Fruit fly (Drosophila melanogaster) whole organism, embryonic: Measurements from ENCODE around the gene Uro.

Source experiments
- B-H2 ChIP-seq: fragments of 200-800 bp; sonication (Bioruptor generic); optimal IDR thresholded peaks from 2 replicates; lab custom pipeline; 2018; ENCODE audit warnings: missing biosample characterization, mild to moderate bottlenecking, missing genetic modification characterization
- CG10267 ChIP-seq: fragments of 200-800 bp; sonication (Bioruptor generic); optimal IDR thresholded peaks from 2 replicates; lab custom pipeline; 2018; ENCODE audit warnings: missing biosample characterization, mild to moderate bottlenecking, missing genetic modification characterization, moderate library complexity
- CG11093 ChIP-seq: fragments of 200-800 bp; sonication (Bioruptor generic); IDR thresholded peaks from 3 replicates; pipeline ENCODE4 v1.3.6; 2022; ENCODE audit warnings: missing biosample characterization, missing genetic modification characterization
- CG11247 ChIP-seq: fragments of 200-800 bp; sonication (Bioruptor generic); IDR thresholded peaks from 2 replicates; pipeline ENCODE4 v1.3.6; 2022; ENCODE audit warnings: missing biosample characterization, missing genetic modification characterization
- CG11504 ChIP-seq: fragments of 200-800 bp; sonication (Bioruptor generic); optimal IDR thresholded peaks from 3 replicates; lab custom pipeline; 2019; ENCODE audit warnings: missing biosample characterization, mild to moderate bottlenecking, missing genetic modification characterization, moderate library complexity
- CG12942 ChIP-seq: fragments of 200-800 bp; sonication (Bioruptor generic); optimal IDR thresholded peaks from 3 replicates; lab custom pipeline; 2016; ENCODE audit warnings: missing biosample characterization, missing genetic modification characterization
- CG13287 ChIP-seq: fragments of 200-800 bp; sonication (Bioruptor generic); IDR thresholded peaks from 2 replicates; pipeline ENCODE4 v1.3.6; 2022; ENCODE audit warnings: missing biosample characterization, missing genetic modification characterization; ENCODE audit not compliant: partially characterized antibody
- CG13624 ChIP-seq: fragments of 200-800 bp; sonication (Bioruptor generic); optimal IDR thresholded peaks from 2 replicates; lab custom pipeline; 2016; ENCODE audit warnings: missing biosample characterization, missing genetic modification characterization
- CG17186 ChIP-seq: fragments of 200-800 bp; sonication (Bioruptor generic); optimal IDR thresholded peaks from 3 replicates; lab custom pipeline; 2017; ENCODE audit warnings: missing biosample characterization, missing genetic modification reagents, missing genetic modification characterization
- CG17612 ChIP-seq: fragments of 200-800 bp; sonication (Bioruptor generic); IDR thresholded peaks from 2 replicates; pipeline ENCODE4 v1.3.6; 2022; ENCODE audit warnings: missing biosample characterization, missing genetic modification characterization
- CG1792 ChIP-seq: fragments of 200-800 bp; sonication (Bioruptor generic); optimal IDR thresholded peaks from 2 replicates; lab custom pipeline; 2016; ENCODE audit warnings: missing biosample characterization, missing genetic modification characterization
- CG18011 ChIP-seq: fragments of 200-800 bp; sonication (Bioruptor generic); optimal IDR thresholded peaks from 2 replicates; lab custom pipeline; 2017; ENCODE audit warnings: missing biosample characterization, missing genetic modification characterization, mild to moderate bottlenecking, moderate library complexity, missing genotype
- CG1832 ChIP-seq: fragments of 200-800 bp; sonication (Bioruptor generic); optimal IDR thresholded peaks from 2 replicates; lab custom pipeline; 2017; ENCODE audit warnings: missing biosample characterization, mild to moderate bottlenecking, missing genetic modification characterization, inconsistent platforms
- CG2199 ChIP-seq: fragments of 200-800 bp; sonication (Bioruptor generic); IDR thresholded peaks from 3 replicates; pipeline ENCODE4 v1.3.6; 2022; ENCODE audit warnings: missing biosample characterization, missing genetic modification characterization
- CG2202 ChIP-seq: fragments of 200-800 bp; sonication (Bioruptor generic); optimal IDR thresholded peaks from 2 replicates; lab custom pipeline; 2018; ENCODE audit warnings: missing biosample characterization, mild to moderate bottlenecking, missing genetic modification characterization
- CG30020 ChIP-seq: fragments of 200-800 bp; optimal IDR thresholded peaks from 2 replicates; lab custom pipeline; 2019; ENCODE audit warnings: missing biosample characterization, mild to moderate bottlenecking, missing genetic modification characterization, moderate library complexity
- CG34376 ChIP-seq: fragments of 200-800 bp; sonication (Bioruptor generic); optimal IDR thresholded peaks from 2 replicates; lab custom pipeline; 2018; ENCODE audit warnings: missing biosample characterization, mild to moderate bottlenecking, missing genetic modification characterization
- CG6175 ChIP-seq: fragments of 200-800 bp; sonication (Bioruptor generic); IDR thresholded peaks from 3 replicates; pipeline ENCODE4 v1.3.6; 2022; ENCODE audit warnings: missing biosample characterization, missing genetic modification characterization
- CG7271 ChIP-seq: fragments of 200-800 bp; sonication (Bioruptor generic); optimal IDR thresholded peaks from 2 replicates; lab custom pipeline; 2018; ENCODE audit warnings: missing biosample characterization, mild to moderate bottlenecking, missing genetic modification characterization, moderate library complexity
- CG7786 ChIP-seq: fragments of 200-800 bp; sonication (Bioruptor generic); optimal IDR thresholded peaks from 2 replicates; lab custom pipeline; 2016; ENCODE audit warnings: missing biosample characterization, missing genetic modification characterization
- CG8478 ChIP-seq: fragments of >200 bp; optimal IDR thresholded peaks from 2 replicates; lab custom pipeline; 2018
- CHES-1-like ChIP-seq: fragments of 200-800 bp; sonication (Bioruptor generic); optimal IDR thresholded peaks from 2 replicates; lab custom pipeline; 2016; ENCODE audit warnings: missing biosample characterization, missing genetic modification characterization
- Doc3 ChIP-seq: fragments of 200-800 bp; sonication (Bioruptor generic); IDR thresholded peaks from 3 replicates; pipeline ENCODE4 v1.3.6; 2022; ENCODE audit warnings: missing biosample characterization, missing genetic modification characterization; ENCODE audit not compliant: partially characterized antibody
- E2f2 ChIP-seq: fragments of 200-800 bp; sonication (Bioruptor generic); IDR thresholded peaks from 2 replicates; pipeline ENCODE4 v1.3.6; 2022; ENCODE audit warnings: missing biosample characterization, missing genetic modification characterization
- Ets65A ChIP-seq: fragments of 200-800 bp; sonication (Bioruptor generic); peaks from one replicate; lab custom pipeline; 2016; ENCODE audit warnings: missing biosample characterization, missing genetic modification characterization
- Fer2 ChIP-seq: fragments of 200-800 bp; sonication (Bioruptor generic); optimal IDR thresholded peaks from 2 replicates; lab custom pipeline; 2018; ENCODE audit warnings: missing biosample characterization, mild to moderate bottlenecking, missing genetic modification characterization, moderate library complexity
- GATAe ChIP-seq: fragments of 200-800 bp; sonication (Bioruptor generic); conservative IDR thresholded peaks from 2 replicates; pipeline ENCODE4 v1.3.6; 2022; ENCODE audit warnings: missing biosample characterization, missing genetic modification characterization
- Gug ChIP-seq: fragments of 200-800 bp; sonication (Bioruptor generic); IDR thresholded peaks from 4 replicates; pipeline ENCODE4 v1.3.6; 2022; ENCODE audit warnings: missing biosample characterization, missing genetic modification characterization
- HmgD ChIP-seq: fragments of 200-800 bp; sonication (Bioruptor generic); optimal IDR thresholded peaks from 3 replicates; lab custom pipeline; 2016; ENCODE audit warnings: missing biosample characterization, missing genetic modification characterization
- Lhr ChIP-seq: fragments of 200-800 bp; sonication (Bioruptor generic); optimal IDR thresholded peaks from 3 replicates; lab custom pipeline; 2017; ENCODE audit warnings: mild to moderate bottlenecking, missing biosample characterization, missing genetic modification reagents, missing genetic modification characterization
- Sin3A ChIP-seq: fragments of >200 bp; optimal IDR thresholded peaks from 2 replicates; lab custom pipeline; 2018
- ase ChIP-seq: fragments of 200-800 bp; sonication (Bioruptor generic); IDR thresholded peaks from 3 replicates; pipeline ENCODE4 v1.3.6; 2022; ENCODE audit warnings: missing biosample characterization, missing genetic modification characterization
- cato ChIP-seq: fragments of 200-800 bp; sonication (Bioruptor generic); optimal IDR thresholded peaks from 2 replicates; lab custom pipeline; 2016; ENCODE audit warnings: missing biosample characterization, missing genetic modification characterization, borderline replicate concordance
- chinmo ChIP-seq: fragments of 200-800 bp; sonication (Bioruptor generic); IDR thresholded peaks from 4 replicates; pipeline ENCODE4 v1.3.6; 2022; ENCODE audit warnings: missing biosample characterization, missing genetic modification characterization; ENCODE audit not compliant: partially characterized antibody
- crc ChIP-seq: fragments of 200-800 bp; sonication (Bioruptor generic); optimal IDR thresholded peaks from 2 replicates; lab custom pipeline; 2016; ENCODE audit warnings: missing biosample characterization, missing genetic modification characterization
- dati ChIP-seq: fragments of 200-800 bp; sonication (Bioruptor generic); IDR thresholded peaks from 2 replicates; pipeline ENCODE4 v1.3.6; 2022; ENCODE audit warnings: missing biosample characterization, missing genetic modification characterization
- dmrt99B ChIP-seq: fragments of 200-800 bp; sonication (Bioruptor generic); optimal IDR thresholded peaks from 2 replicates; lab custom pipeline; 2018; ENCODE audit warnings: missing biosample characterization, mild to moderate bottlenecking, missing genetic modification characterization, moderate library complexity
- dpn ChIP-seq, 2 experiments: fragments of 200-800 bp; sonication (Bioruptor generic); optimal IDR thresholded peaks; 3 replicates each; lab custom pipeline; 2016; ENCODE audit warnings: missing biosample characterization in 2 of 2, missing genetic modification characterization in 2 of 2
- dysf ChIP-seq: fragments of 200-800 bp; sonication (Bioruptor generic); IDR thresholded peaks from 3 replicates; pipeline ENCODE4 v1.3.6; 2022; ENCODE audit warnings: missing biosample characterization, missing genetic modification characterization
- emc ChIP-seq: fragments of 200-800 bp; sonication (Bioruptor generic); optimal IDR thresholded peaks from 2 replicates; lab custom pipeline; 2016; ENCODE audit warnings: missing biosample characterization, missing genetic modification characterization
- fd96Cb ChIP-seq: fragments of 200-800 bp; sonication (Bioruptor generic); optimal IDR thresholded peaks from 2 replicates; lab custom pipeline; 2018; ENCODE audit warnings: missing biosample characterization, mild to moderate bottlenecking, missing genetic modification characterization, moderate library complexity
- jigr1 ChIP-seq: fragments of 200-800 bp; sonication (Bioruptor generic); IDR thresholded peaks from 3 replicates; pipeline ENCODE4 v1.3.6; 2022; ENCODE audit warnings: missing biosample characterization, missing genetic modification characterization
- knrl ChIP-seq: fragments of 200-800 bp; sonication (Bioruptor generic); IDR thresholded peaks from 3 replicates; pipeline ENCODE4 v1.3.6; 2022; ENCODE audit warnings: missing biosample characterization, missing genetic modification characterization; ENCODE audit not compliant: partially characterized antibody
- maf-S ChIP-seq: fragments of 200-800 bp; sonication (Bioruptor generic); optimal IDR thresholded peaks from 2 replicates; lab custom pipeline; 2016; ENCODE audit warnings: missing biosample characterization, missing genetic modification characterization
- pan ChIP-seq, 4 experiments: fragments of >200 bp in 3 of 4; fragments of 200-800 bp in 1 of 4; sonication (Bioruptor generic) in 1 of 4; optimal IDR thresholded peaks in 3 of 4; IDR thresholded peaks in 1 of 4; 2 replicates each; pipeline versions ENCODE4 v1.3.6 to Lab custom; 2017 to 2022; ENCODE audit warnings: missing biosample characterization in 2 of 4, missing genetic modification characterization in 2 of 4, mixed read lengths in 1 of 4
- pho ChIP-seq: fragments of 200-800 bp; sonication (Bioruptor generic); optimal IDR thresholded peaks from 2 replicates; lab custom pipeline; 2016; ENCODE audit warnings: missing biosample characterization, missing genetic modification characterization
- prd ChIP-seq, 3 experiments: fragments of >200 bp in 2 of 3; fragments of 200-800 bp in 1 of 3; sonication (Bioruptor generic) in 1 of 3; optimal IDR thresholded peaks in 2 of 3; IDR thresholded peaks in 1 of 3; 2 replicates in 2 of 3; 3 replicates in 1 of 3; pipeline versions ENCODE4 v1.3.6 to Lab custom; 2017 to 2022; ENCODE audit warnings: missing biosample characterization in 1 of 3, missing genetic modification characterization in 1 of 3
- pzg ChIP-seq: fragments of 200-800 bp; sonication (Bioruptor generic); optimal IDR thresholded peaks from 3 replicates; lab custom pipeline; 2018; ENCODE audit warnings: missing biosample characterization, mild to moderate bottlenecking, missing genetic modification characterization, moderate library complexity
- schlank ChIP-seq: fragments of 200-800 bp; sonication (Bioruptor generic); optimal IDR thresholded peaks from 2 replicates; lab custom pipeline; 2018; ENCODE audit warnings: missing biosample characterization, mild to moderate bottlenecking, missing genetic modification characterization
- slp2 ChIP-seq: fragments of 200-800 bp; sonication (Bioruptor generic); optimal IDR thresholded peaks from 2 replicates; lab custom pipeline; 2016; ENCODE audit warnings: missing biosample characterization, missing genetic modification characterization
- sna ChIP-seq: fragments of 200-800 bp; sonication (Bioruptor generic); IDR thresholded peaks from 2 replicates; pipeline ENCODE4 v1.3.6; 2022; ENCODE audit warnings: missing biosample characterization, missing genetic modification characterization; ENCODE audit not compliant: partially characterized antibody

Gene Uro

dm6 chr2L:7809699-7810088 lies 29.8 kb downstream of the Uro start (continued):
- no peak for TF ChIP-seq pan (optimal IDR thresholded peaks at IDR 0.05; lab: Kevin White, UChicago)
- peak in 1 of 2 experiments; percentile 43 for TF ChIP-seq pan (GFP tag; optimal IDR thresholded peaks at IDR 0.05 in 1 of 2, IDR thresholded peaks at IDR 0.05 in 1 of 2)
- TF ChIP-seq CG30020 (tag; lab: Kevin White, UChicago) = no peak
- TF ChIP-seq CG1792 = no peak
- peak; percentile 61 for TF ChIP-seq HmgD (GFP tag; lab: Kevin White, UChicago)
- TF ChIP-seq Fer2 (tag; lab: Kevin White, UChicago) = no peak
- no peak for TF ChIP-seq CG17186 (GFP tag; lab: Kevin White, UChicago)
- TF ChIP-seq CG11093 (GFP tag; lab: Robert Waterston, UW) = no peak
- TF ChIP-seq cato (GFP tag; lab: Kevin White, UChicago) = no peak
- TF ChIP-seq CHES-1-like (GFP tag; lab: Kevin White, UChicago) = no peak
- no peak for TF ChIP-seq Ets65A (GFP tag; lab: Kevin White, UChicago)
- no peak for TF ChIP-seq slp2 (GFP tag; lab: Kevin White, UChicago)
- TF ChIP-seq maf-S (GFP tag; lab: Kevin White, UChicago) = no peak
- TF ChIP-seq CG13624 = peak; percentile 61
- TF ChIP-seq CG2202 (tag; lab: Kevin White, UChicago) = no peak
- no peak for TF ChIP-seq prd (optimal IDR thresholded peaks at IDR 0.05; lab: Kevin White, UChicago)
- TF ChIP-seq prd (GFP tag; IDR thresholded peaks at IDR 0.05; lab: Robert Waterston, UW) = no peak
- TF ChIP-seq Gug (GFP tag; lab: Robert Waterston, UW) = no peak
- TF ChIP-seq jigr1 (GFP tag; lab: Robert Waterston, UW) = no peak
- no peak for TF ChIP-seq Lhr (GFP tag; lab: Kevin White, UChicago)
- no peak for TF ChIP-seq fd96Cb (tag; lab: Kevin White, UChicago)
- TF ChIP-seq CG34376 (GFP tag; lab: Kevin White, UChicago) = peak; percentile 49
- no peak for TF ChIP-seq schlank (tag; lab: Kevin White, UChicago)
- no peak for TF ChIP-seq E2f2 (GFP tag; lab: Robert Waterston, UW)
- no peak for TF ChIP-seq dati (GFP tag; lab: Robert Waterston, UW)
- TF ChIP-seq CG12942 (GFP tag; lab: Kevin White, UChicago) = no peak
- no peak for TF ChIP-seq Doc3 (GFP tag; lab: Robert Waterston, UW)
- no peak for TF ChIP-seq ase (GFP tag; lab: Robert Waterston, UW)
- TF ChIP-seq CG7786 = peak; percentile 10
- no peak for TF ChIP-seq CG10267
- TF ChIP-seq emc (GFP tag; lab: Kevin White, UChicago) = no peak
- TF ChIP-seq CG7271 (tag; lab: Kevin White, UChicago) = no peak
- no peak for TF ChIP-seq CG18011
- TF ChIP-seq CG13287 (GFP tag; lab: Robert Waterston, UW) = peak; percentile 58; the same call in 1 of the 2 replicates
- TF ChIP-seq pzg (GFP tag; lab: Kevin White, UChicago) = peak; percentile 48
- peak; percentile 74 for TF ChIP-seq CG1832
- TF ChIP-seq dysf (GFP tag; lab: Robert Waterston, UW) = no peak; the same call in 2 of the 3 replicates
- no peak for TF ChIP-seq crc (GFP tag; lab: Kevin White, UChicago)
- peak; percentile 14 for TF ChIP-seq dmrt99B (tag; lab: Kevin White, UChicago)
- TF ChIP-seq sna (GFP tag; lab: Robert Waterston, UW) = no peak
- TF ChIP-seq CG8478 = no peak
- TF ChIP-seq dpn (GFP tag; optimal IDR thresholded peaks at IDR 0.05; lab: Kevin White, UChicago) = no peak
- no peak for TF ChIP-seq CG11504
- TF ChIP-seq knrl (GFP tag; lab: Robert Waterston, UW) = no peak
- peak; percentile 99; the same call in 3 of the 4 replicates for TF ChIP-seq chinmo
- TF ChIP-seq CG17612 (GFP tag; lab: Robert Waterston, UW) = no peak
- TF ChIP-seq GATAe (GFP tag; lab: Robert Waterston, UW) = no peak
- peak; percentile 88; the same call in 2 of the 3 replicates for TF ChIP-seq CG2199 (GFP tag; lab: Robert Waterston, UW)
- no peak for TF ChIP-seq B-H2 (GFP tag; lab: Kevin White, UChicago)
- no peak for TF ChIP-seq Sin3A (lab: Kevin White, UChicago)
- no peak for TF ChIP-seq CG6175 (GFP tag; lab: Robert Waterston, UW)
- no peak for TF ChIP-seq CG11247 (GFP tag; lab: Robert Waterston, UW)
- TF ChIP-seq pho (GFP tag; lab: Kevin White, UChicago) = peak; percentile 22
